Fruit fly (Drosophila melanogaster) whole organism, wandering third instar larva: ENCODE results near the gene Eig71Ee.

Experiments
- Abd-B ChIP-seq: fragments of >200 bp; optimal IDR thresholded peaks from 2 replicates; lab custom pipeline; 2017; ENCODE audit warnings: missing biosample characterization, missing genetic modification characterization
- CG32264 ChIP-seq: fragments of 200-800 bp; sonication (Bioruptor generic); optimal IDR thresholded peaks from 2 replicates; lab custom pipeline; 2016; ENCODE audit warnings: missing biosample characterization, missing genetic modification characterization
- CG9705 ChIP-seq: fragments of 200-800 bp; sonication (Bioruptor generic); optimal IDR thresholded peaks from 2 replicates; lab custom pipeline; 2018; ENCODE audit warnings: missing biosample characterization, mild to moderate bottlenecking, missing genetic modification characterization
- CrebA ChIP-seq: fragments of 200-800 bp; sonication (Bioruptor generic); optimal IDR thresholded peaks from 2 replicates; lab custom pipeline; 2016; ENCODE audit warnings: missing biosample characterization, mild to moderate bottlenecking, missing genetic modification characterization, borderline replicate concordance
- Dfd ChIP-seq: fragments of >200 bp; optimal IDR thresholded peaks from 2 replicates; lab custom pipeline; 2017; ENCODE audit warnings: missing biosample characterization, missing genetic modification characterization
- Dif ChIP-seq: fragments of 200-275, 200-300 bp; sonication (Bioruptor generic); optimal IDR thresholded peaks from 2 replicates; lab custom pipeline; 2018; ENCODE audit warnings: missing biosample characterization, missing genetic modification characterization; ENCODE audit not compliant: partially characterized antibody
- GATAd ChIP-seq: sonication (Bioruptor generic); optimal IDR thresholded peaks from 2 replicates; lab custom pipeline; 2016; ENCODE audit warnings: missing biosample characterization, missing genetic modification characterization
- HLH106 ChIP-seq: fragments of 200-800 bp; optimal IDR thresholded peaks from 3 replicates; lab custom pipeline; 2019; ENCODE audit warnings: missing biosample characterization, mild to moderate bottlenecking, missing genetic modification characterization, moderate library complexity
- Hnf4 ChIP-seq: fragments of 200-800 bp; sonication (Bioruptor generic); optimal IDR thresholded peaks from 2 replicates; lab custom pipeline; 2016; ENCODE audit warnings: missing biosample characterization, mild to moderate bottlenecking, missing genetic modification characterization
- Hr78 ChIP-seq: fragments of >200 bp; optimal IDR thresholded peaks from 2 replicates; lab custom pipeline; 2017; ENCODE audit warnings: missing biosample characterization, missing genetic modification characterization
- Jra ChIP-seq: sonication (Bioruptor generic); optimal IDR thresholded peaks from 2 replicates; lab custom pipeline; 2016; ENCODE audit warnings: missing biosample characterization, missing genetic modification characterization
- Mio ChIP-seq: sonication (Bioruptor generic); optimal IDR thresholded peaks from 2 replicates; lab custom pipeline; 2016; ENCODE audit warnings: missing biosample characterization, missing genetic modification characterization
- Myc ChIP-seq: fragments of >200 bp; optimal IDR thresholded peaks from 2 replicates; lab custom pipeline; 2017
- N ChIP-seq: fragments of >200 bp; optimal IDR thresholded peaks from 2 replicates; lab custom pipeline; 2018; ENCODE audit warnings: missing biosample characterization, missing external identifiers, missing genetic modification characterization
- OdsH ChIP-seq: fragments of 200-800 bp; sonication (Bioruptor generic); optimal IDR thresholded peaks from 2 replicates; lab custom pipeline; 2016; ENCODE audit warnings: missing biosample characterization, mild to moderate bottlenecking, missing genetic modification characterization
- Rel ChIP-seq, 2 experiments: fragments of 200-800 bp; sonication (Bioruptor generic) in 1 of 2; optimal IDR thresholded peaks; 2 replicates in 1 of 2; 3 replicates in 1 of 2; lab custom pipeline; 2016 to 2019; ENCODE audit warnings: mild to moderate bottlenecking in 2 of 2, missing biosample characterization in 2 of 2, missing genetic modification characterization in 2 of 2, moderate library complexity in 1 of 2
- Sp1 ChIP-seq: fragments of 200-800 bp; sonication (Bioruptor generic); optimal IDR thresholded peaks from 3 replicates; lab custom pipeline; 2019; ENCODE audit warnings: missing biosample characterization, mild to moderate bottlenecking, missing genetic modification characterization, moderate library complexity
- Vsx2 ChIP-seq: fragments of 200-300, 225-300 bp; sonication (Bioruptor generic); optimal IDR thresholded peaks from 2 replicates; lab custom pipeline; 2018; ENCODE audit warnings: missing biosample characterization, missing genetic modification characterization; ENCODE audit not compliant: partially characterized antibody
- br ChIP-seq: fragments of 200-800 bp; sonication (Bioruptor generic); optimal IDR thresholded peaks from 2 replicates; lab custom pipeline; 2016; ENCODE audit warnings: missing biosample characterization, missing genetic modification characterization
- brk ChIP-seq: fragments of 200-800 bp; sonication (Bioruptor generic); optimal IDR thresholded peaks from 2 replicates; lab custom pipeline; 2016; ENCODE audit warnings: missing biosample characterization, mild to moderate bottlenecking, missing genetic modification characterization
- dl ChIP-seq, 2 experiments: fragments of 175-275, 200-275 bp in 1 of 2; fragments of 200-275 bp in 1 of 2; sonication (Bioruptor generic); optimal IDR thresholded peaks; lab custom pipeline; 2018; ENCODE audit warnings: mild to moderate bottlenecking in 2 of 2, missing biosample characterization in 2 of 2, missing genetic modification characterization in 2 of 2, moderate library complexity in 2 of 2; ENCODE audit not compliant: partially characterized antibody in 2 of 2, insufficient read depth in 1 of 2
- dmrt93B ChIP-seq: fragments of 200-800 bp; sonication (Bioruptor generic); optimal IDR thresholded peaks from 2 replicates; lab custom pipeline; 2018; ENCODE audit warnings: missing biosample characterization, mild to moderate bottlenecking, missing genetic modification characterization
- dsf ChIP-seq: sonication (Bioruptor generic); optimal IDR thresholded peaks from 2 replicates; lab custom pipeline; 2016; ENCODE audit warnings: missing biosample characterization, missing genetic modification characterization, borderline replicate concordance
- ey ChIP-seq: fragments of 200-800 bp; sonication (Bioruptor generic); optimal IDR thresholded peaks from 2 replicates; lab custom pipeline; 2016; ENCODE audit warnings: missing biosample characterization, missing genetic modification characterization
- foxo ChIP-seq, 2 experiments: fragments of 200-800 bp; sonication (Bioruptor generic); optimal IDR thresholded peaks; 2 replicates in 1 of 2; 3 replicates in 1 of 2; lab custom pipeline; 2016 to 2017; ENCODE audit warnings: missing biosample characterization in 2 of 2, missing genetic modification characterization in 2 of 2
- fru ChIP-seq: fragments of 200-800 bp; sonication (Bioruptor generic); optimal IDR thresholded peaks from 3 replicates; lab custom pipeline; 2016; ENCODE audit warnings: missing biosample characterization, mild to moderate bottlenecking, missing genetic modification characterization
- h ChIP-seq: fragments of 200-800 bp; sonication (Bioruptor generic); optimal IDR thresholded peaks from 3 replicates; lab custom pipeline; 2016; ENCODE audit warnings: missing biosample characterization, mild to moderate bottlenecking, missing genetic modification characterization
- jim ChIP-seq: fragments of 175-275, 200-325 bp; sonication (Bioruptor generic); optimal IDR thresholded peaks from 2 replicates; lab custom pipeline; 2016; ENCODE audit warnings: missing biosample characterization, mild to moderate bottlenecking, missing genetic modification characterization
- lola ChIP-seq: fragments of >200 bp; optimal IDR thresholded peaks from 2 replicates; lab custom pipeline; 2017; ENCODE audit warnings: missing biosample characterization, missing genetic modification characterization
- pan ChIP-seq: fragments of >200 bp; optimal IDR thresholded peaks from 2 replicates; lab custom pipeline; 2017
- rgr ChIP-seq: fragments of 200-800 bp; sonication (Bioruptor generic); optimal IDR thresholded peaks from 3 replicates; lab custom pipeline; 2016; ENCODE audit warnings: missing biosample characterization, mild to moderate bottlenecking, missing genetic modification characterization
- sage ChIP-seq: fragments of 200-800 bp; sonication (Bioruptor generic); optimal IDR thresholded peaks from 2 replicates; lab custom pipeline; 2016; ENCODE audit warnings: missing biosample characterization, mild to moderate bottlenecking, missing genetic modification characterization
- sv ChIP-seq: fragments of 200-800 bp; sonication (Bioruptor generic); optimal IDR thresholded peaks from 3 replicates; lab custom pipeline; 2016; ENCODE audit warnings: missing biosample characterization, missing genetic modification characterization
- tai ChIP-seq: sonication (Bioruptor generic); optimal IDR thresholded peaks from 2 replicates; lab custom pipeline; 2016; ENCODE audit warnings: missing biosample characterization, missing genetic modification characterization

The Eig71Ee gene

DNA sequence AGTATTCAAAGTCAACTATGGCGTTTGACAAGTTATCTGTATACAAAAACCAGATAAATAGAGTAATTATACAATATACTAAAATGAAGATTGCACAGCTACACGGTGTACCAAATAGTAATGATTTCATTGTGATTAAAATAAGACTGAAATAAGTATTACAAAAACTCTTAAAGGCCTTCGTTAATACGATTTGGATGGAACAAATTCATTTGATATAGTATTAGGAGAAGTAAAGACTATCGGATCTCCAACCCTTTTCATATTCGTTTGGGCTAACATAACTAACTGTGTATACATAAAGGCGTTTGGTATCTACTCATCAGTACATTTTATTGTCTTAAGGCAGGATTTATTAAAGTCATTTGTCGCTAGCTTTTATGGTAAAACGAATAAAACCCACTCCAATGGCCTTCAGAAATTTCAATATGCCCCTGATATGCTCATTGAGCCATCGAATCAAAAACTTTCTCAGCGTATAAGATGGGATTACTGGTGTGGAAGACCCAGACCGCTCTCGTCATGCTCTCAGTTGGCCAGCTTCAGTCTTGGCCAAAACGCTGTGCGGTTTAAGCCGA, 27.6 kb upstream of the Eig71Ee start, which contains the start of the genes CG7579 and Pgant8:
Gene CG7579 (minus strand): TSS at position 101 of the 578 bp plus-strand sequence.
Gene Pgant8 (plus strand): TSS at position 528 of the 578 bp plus-strand sequence.
- no peak for TF ChIP-seq Dfd (GFP tag; lab: Kevin White, UChicago)
- no peak for TF ChIP-seq tai (GFP tag; lab: Kevin White, UChicago)
- no peak for TF ChIP-seq dl (GFP tag; optimal IDR thresholded peaks at IDR 0.05; lab: Kevin White, UChicago; ENCODE audit: insufficient read depth in 1 of 2, partially characterized antibody in 2 of 2)
- no peak for TF ChIP-seq Hnf4 (GFP tag; lab: Kevin White, UChicago)
- no peak for TF ChIP-seq Abd-B (GFP tag; lab: Kevin White, UChicago)
- no peak for TF ChIP-seq OdsH (GFP tag; lab: Kevin White, UChicago)
- TF ChIP-seq Rel (GFP tag; optimal IDR thresholded peaks at IDR 0.05; lab: Kevin White, UChicago) = no peak
- no peak for TF ChIP-seq Rel (tag; optimal IDR thresholded peaks at IDR 0.05; lab: Kevin White, UChicago)
- no peak for TF ChIP-seq brk (GFP tag; lab: Kevin White, UChicago)

DNA sequence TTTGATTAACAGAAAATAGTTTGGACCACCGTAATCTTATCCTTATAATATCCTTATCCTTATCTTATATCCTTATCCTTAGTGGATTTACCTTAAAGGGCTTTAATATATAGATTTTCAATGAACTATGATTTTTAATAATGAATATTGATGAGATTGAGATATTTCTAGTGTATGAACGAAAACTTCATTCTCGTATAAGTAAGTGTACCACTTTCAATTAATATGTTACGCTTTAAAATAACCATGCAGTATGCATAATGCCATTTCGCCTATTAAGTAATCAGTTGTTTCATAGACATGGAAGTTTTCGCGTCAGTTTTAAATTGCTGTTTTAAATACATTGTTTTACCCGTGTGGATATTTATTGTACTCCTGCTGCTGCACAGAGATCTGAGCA, 23.6 kb upstream of the Eig71Ee start, which contains the start of gene CG7304:
Gene CG7304 (plus strand): TSS at position 301 of the 400 bp plus-strand sequence.
- TF ChIP-seq dmrt93B (GFP tag; lab: Kevin White, UChicago) (no peak), HLH106 (tag; lab: Kevin White, UChicago) (no peak), foxo (GFP tag; optimal IDR thresholded peaks at IDR 0.05; lab: Kevin White, UChicago) (no peak)

DNA sequence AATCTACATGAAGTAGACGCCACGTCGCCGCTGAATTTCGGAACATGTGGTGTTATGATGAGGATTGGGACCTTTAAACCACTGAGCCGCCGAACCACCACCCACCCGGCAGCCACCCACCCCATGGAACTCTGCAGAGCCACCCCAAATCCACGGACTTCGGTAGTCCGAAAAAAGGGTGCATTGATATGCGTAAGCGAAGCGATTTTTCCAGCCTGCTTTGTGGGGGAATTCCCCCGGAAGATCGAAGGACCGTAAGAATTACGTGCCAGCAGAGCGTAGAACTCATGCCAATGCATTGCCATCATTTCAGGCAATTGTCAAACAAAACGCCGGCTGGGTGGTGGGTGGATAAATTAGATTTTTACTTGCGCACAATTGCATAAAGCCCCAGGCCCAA, 22.5 kb upstream of the Eig71Ee start:
- TF ChIP-seq Myc (lab: Kevin White, UChicago) = no peak
- no peak for TF ChIP-seq sv
- no peak for TF ChIP-seq Vsx2
- no peak for TF ChIP-seq h
- no peak for TF ChIP-seq ey
- no peak for TF ChIP-seq Dfd (GFP tag; lab: Kevin White, UChicago)
- TF ChIP-seq Jra (GFP tag; lab: Kevin White, UChicago) = no peak
- TF ChIP-seq br = no peak
- no peak for TF ChIP-seq Mio (GFP tag; lab: Kevin White, UChicago)

DNA sequence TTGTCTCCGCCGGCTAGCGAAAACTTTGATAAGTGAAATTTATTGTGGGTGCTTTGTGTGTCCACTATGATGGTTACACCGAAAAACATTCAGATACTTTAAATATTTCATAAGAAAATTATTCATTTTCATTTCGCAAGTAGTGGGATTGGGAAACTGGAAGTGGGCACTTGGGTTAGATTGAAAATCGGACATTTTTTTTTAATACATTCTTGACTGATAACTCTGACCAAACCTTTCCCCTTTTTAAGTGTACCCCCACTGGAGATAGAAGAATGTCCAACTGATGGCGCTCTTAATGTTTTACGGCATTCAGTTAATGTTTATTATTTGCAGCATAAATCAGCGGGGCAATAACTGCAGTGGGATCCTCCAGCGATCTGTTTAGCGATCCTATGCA, 21.9 kb upstream of the Eig71Ee start:
- TF ChIP-seq pan (lab: Kevin White, UChicago) (no peak), Hr78 (no peak), CrebA (no peak), Mio (GFP tag; lab: Kevin White, UChicago) (no peak), dsf (GFP tag; lab: Kevin White, UChicago) (no peak), CG9705 (GFP tag; lab: Kevin White, UChicago) (no peak), rgr (GFP tag; lab: Kevin White, UChicago) (no peak), ey (no peak), OdsH (GFP tag; lab: Kevin White, UChicago) (no peak), sv (no peak), GATAd (no peak), CG32264 (GFP tag; lab: Kevin White, UChicago) (no peak), Jra (GFP tag; lab: Kevin White, UChicago) (no peak), sage (no peak)

DNA sequence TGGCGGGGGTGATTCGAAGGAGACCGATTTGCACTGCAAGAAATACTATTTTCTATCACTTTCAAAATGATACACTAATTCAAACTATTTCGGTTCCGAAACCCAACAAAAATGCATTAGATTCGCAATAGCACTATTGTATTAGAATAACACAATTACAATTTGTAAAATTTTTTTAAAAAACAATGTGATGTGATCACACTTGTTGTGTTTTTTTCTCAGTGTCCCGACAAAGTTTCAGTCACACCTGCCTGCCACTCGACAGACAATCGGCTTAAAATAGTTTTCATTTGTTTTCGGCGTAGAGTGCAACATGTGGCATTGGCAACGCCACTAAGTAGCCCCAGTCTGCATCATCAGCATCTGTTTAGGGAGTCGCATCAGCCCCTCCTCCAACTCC, 19.3 kb upstream of the Eig71Ee start:
- no peak for TF ChIP-seq Sp1
- TF ChIP-seq sv = peak; percentile 9

DNA sequence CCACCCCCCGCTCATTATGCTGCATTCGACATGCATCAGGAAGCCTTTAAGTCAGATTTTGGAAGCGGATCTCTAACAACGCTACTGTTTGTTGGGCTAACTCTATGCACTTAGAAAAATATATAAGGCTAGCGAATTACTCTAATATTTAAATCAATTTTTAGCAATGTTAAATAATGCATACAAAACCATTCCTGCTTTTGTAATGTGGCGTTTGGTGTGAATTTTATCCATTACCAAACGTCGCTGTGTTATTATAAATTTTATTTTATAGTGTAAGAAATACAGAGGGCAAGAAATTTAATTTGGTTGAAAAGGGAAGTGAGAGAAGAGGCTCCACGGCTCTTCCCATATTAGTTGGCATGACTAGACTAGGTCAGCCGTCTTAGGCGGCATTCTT, 17.0 kb upstream of the Eig71Ee start:
- TF ChIP-seq fru (GFP tag; lab: Kevin White, UChicago) (no peak), br (no peak), Abd-B (GFP tag; lab: Kevin White, UChicago) (no peak), lola (GFP tag; lab: Kevin White, UChicago) (no peak), dsf (GFP tag; lab: Kevin White, UChicago) (no peak), Vsx2 (no peak), Dif (GFP tag; lab: Kevin White, UChicago) (no peak), Sp1 (no peak), N (GFP tag; lab: Kevin White, UChicago) (no peak), GATAd (no peak), CrebA (no peak), h (no peak), dl (GFP tag; optimal IDR thresholded peaks at IDR 0.05; lab: Kevin White, UChicago; ENCODE audit: insufficient read depth in 1 of 2, partially characterized antibody in 2 of 2) (no peak), foxo (GFP tag; optimal IDR thresholded peaks at IDR 0.05; lab: Kevin White, UChicago) (no peak), brk (GFP tag; lab: Kevin White, UChicago) (no peak), sage (no peak), CG9705 (GFP tag; lab: Kevin White, UChicago) (no peak), Jra (GFP tag; lab: Kevin White, UChicago) (no peak), jim (GFP tag; lab: Kevin White, UChicago) (no peak)
